Fruit fly (Drosophila melanogaster) whole organism, pupa: ENCODE measurements around the gene CG33339.

ENCODE experiments used
- CG12605 ChIP-seq: fragments of 200-800 bp; sonication (Bioruptor generic); IDR thresholded peaks from 2 replicates; pipeline ENCODE4 v1.3.6; 2022; ENCODE audit warnings: missing biosample characterization, missing genetic modification characterization
- CG13204 ChIP-seq: fragments of 200-800 bp; sonication (Bioruptor generic); optimal IDR thresholded peaks from 2 replicates; lab custom pipeline; 2018; ENCODE audit warnings: missing biosample characterization, mild to moderate bottlenecking, missing genetic modification characterization, moderate library complexity
- CG14655 ChIP-seq: fragments of 200-800 bp; sonication (Bioruptor generic); optimal IDR thresholded peaks from 3 replicates; lab custom pipeline; 2017; ENCODE audit warnings: mild to moderate bottlenecking, missing biosample characterization, missing genetic modification reagents, missing genetic modification characterization
- CG17806 ChIP-seq: fragments of 200-800 bp; sonication (Bioruptor generic); optimal IDR thresholded peaks from 2 replicates; lab custom pipeline; 2018; ENCODE audit warnings: missing biosample characterization, mild to moderate bottlenecking, missing genetic modification characterization, moderate library complexity
- CG4496 ChIP-seq: fragments of 200-800 bp; sonication (Bioruptor generic); IDR thresholded peaks from 3 replicates; pipeline ENCODE4 v1.3.6; 2022; ENCODE audit warnings: missing biosample characterization, missing genetic modification characterization
- CG8301 ChIP-seq: fragments of 200-800 bp; sonication (Bioruptor generic); optimal IDR thresholded peaks from 2 replicates; lab custom pipeline; 2018; ENCODE audit warnings: missing biosample characterization, mild to moderate bottlenecking, missing genetic modification characterization
- CG9948 ChIP-seq: fragments of 200-800 bp; sonication (Bioruptor generic); optimal IDR thresholded peaks from 2 replicates; lab custom pipeline; 2018; ENCODE audit warnings: missing biosample characterization, mild to moderate bottlenecking, missing genetic modification characterization, moderate library complexity
- D1 ChIP-seq: fragments of 200-800 bp; sonication (Bioruptor generic); optimal IDR thresholded peaks from 2 replicates; lab custom pipeline; 2018; ENCODE audit warnings: missing biosample characterization, mild to moderate bottlenecking, missing genetic modification characterization, moderate library complexity
- EcR ChIP-seq: fragments of 200-800 bp; sonication (Bioruptor generic); optimal IDR thresholded peaks from 3 replicates; lab custom pipeline; 2019; ENCODE audit warnings: missing biosample characterization, missing genetic modification characterization, mild to moderate bottlenecking, moderate library complexity, missing genetic modification reagents
- Ets98B ChIP-seq: fragments of 200-800 bp; sonication (Bioruptor generic); IDR thresholded peaks from 2 replicates; pipeline ENCODE4 v1.3.6; 2022; ENCODE audit warnings: missing biosample characterization, missing genetic modification characterization
- Pif1A ChIP-seq: fragments of 200-800 bp; sonication (Bioruptor generic); optimal IDR thresholded peaks from 3 replicates; lab custom pipeline; 2016; ENCODE audit warnings: missing biosample characterization, missing genetic modification characterization
- Pif1B ChIP-seq: fragments of 200-800 bp; sonication (Bioruptor generic); optimal IDR thresholded peaks from 3 replicates; lab custom pipeline; 2016; ENCODE audit warnings: missing biosample characterization, missing genetic modification characterization
- fd96Ca ChIP-seq: fragments of 200-800 bp; sonication (Bioruptor generic); IDR thresholded peaks from 3 replicates; pipeline ENCODE4 v1.3.6; 2022; ENCODE audit warnings: missing biosample characterization, missing genetic modification characterization
- gl ChIP-seq: fragments of 200-800 bp; sonication (Bioruptor generic); optimal IDR thresholded peaks from 2 replicates; lab custom pipeline; 2018; ENCODE audit warnings: missing biosample characterization, mild to moderate bottlenecking, missing genetic modification characterization

DNA sequence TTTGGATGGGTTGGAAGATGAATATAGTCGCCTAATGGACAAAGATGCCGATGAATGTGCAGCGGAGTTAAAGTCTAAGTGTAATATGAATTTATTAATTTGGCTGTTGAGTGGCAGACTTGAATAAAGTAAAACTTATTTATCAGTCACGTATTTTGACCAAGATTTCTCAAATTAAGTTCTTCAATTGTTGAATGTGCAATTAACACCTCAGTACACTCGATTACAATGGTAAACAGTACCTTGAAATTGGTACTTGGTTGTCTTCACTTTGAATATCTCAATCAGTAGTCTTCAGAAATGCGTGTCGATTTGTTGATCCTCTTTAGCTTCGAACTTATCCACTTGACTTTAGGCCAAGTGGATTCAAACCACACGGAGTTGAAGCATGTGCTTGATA, 7.6 kb downstream of the CG33339 start, which contains the start of gene CG13614:
- TF ChIP-seq D1 (no peak), Ets98B (GFP tag; lab: Robert Waterston, UW) (no peak), CG14655 (GFP tag; lab: Kevin White, UChicago) (no peak), gl (tag; lab: Kevin White, UChicago) (no peak), CG9948 (tag; lab: Kevin White, UChicago) (no peak), CG8301 (tag; lab: Kevin White, UChicago) (no peak), Pif1A (GFP tag; lab: Kevin White, UChicago) (no peak), CG13204 (GFP tag; lab: Kevin White, UChicago) (no peak), CG4496 (no peak), CG12605 (GFP tag; lab: Robert Waterston, UW) (no peak), fd96Ca (GFP tag; lab: Robert Waterston, UW) (no peak), EcR (GFP tag; lab: Kevin White, UChicago) (no peak), Pif1B (no peak), CG17806 (tag; lab: Kevin White, UChicago) (no peak)
